Fruit fly (Drosophila melanogaster): ENCODE data around the gene Act87E.

dm6 chr3R:13397040-13397439, 28.7 kb upstream of the Act87E start, which contains the start of gene CG14374:
- TF ChIP-seq psq (optimal IDR thresholded peaks at IDR 0.05) (no peak), Sin3A (optimal IDR thresholded peaks at IDR 0.05) (no peak), ttk (optimal IDR thresholded peaks at IDR 0.05) (no peak)

All from Kc167 (cell line).